Fruit fly (Drosophila melanogaster): ENCODE data around the gene EMC5.

The EMC5 gene

dm6 chr2L:18978923-18979322 is 8.6 kb upstream of the EMC5 start:
- TF ChIP-seq pan (optimal IDR thresholded peaks at IDR 0.05) (no peak), psq (optimal IDR thresholded peaks at IDR 0.05) (no peak), usp (GFP tag; optimal IDR thresholded peaks at IDR 0.05) (no peak), CG8478 (optimal IDR thresholded peaks at IDR 0.05) (no peak), EcR (GFP tag; optimal IDR thresholded peaks at IDR 0.05) (no peak), Dll (optimal IDR thresholded peaks at IDR 0.05) (no peak)

dm6 chr2L:18979407-18979806 is 8.1 kb upstream of the EMC5 start:
- no peak for TF ChIP-seq CG8478 (optimal IDR thresholded peaks at IDR 0.05)
- TF ChIP-seq psq (optimal IDR thresholded peaks at IDR 0.05), result no peak
- TF ChIP-seq Dll (optimal IDR thresholded peaks at IDR 0.05), result no peak
- no peak for TF ChIP-seq usp (GFP tag; optimal IDR thresholded peaks at IDR 0.05)
- no peak for TF ChIP-seq EcR (GFP tag; optimal IDR thresholded peaks at IDR 0.05)
- no peak for TF ChIP-seq pan (optimal IDR thresholded peaks at IDR 0.05)

dm6 chr2L:18980982-18981381 is 6.5 kb upstream of the EMC5 start:
- no peak for TF ChIP-seq EcR (GFP tag; optimal IDR thresholded peaks at IDR 0.05)
- TF ChIP-seq CG8478 (optimal IDR thresholded peaks at IDR 0.05), result no peak
- no peak for TF ChIP-seq Dll (optimal IDR thresholded peaks at IDR 0.05)
- no peak for TF ChIP-seq psq (optimal IDR thresholded peaks at IDR 0.05)
- no peak for TF ChIP-seq usp (GFP tag; optimal IDR thresholded peaks at IDR 0.05)

- no peak for TF ChIP-seq CG8478 (optimal IDR thresholded peaks at IDR 0.05)
- no peak for TF ChIP-seq Dll (optimal IDR thresholded peaks at IDR 0.05)
- TF ChIP-seq usp (GFP tag; optimal IDR thresholded peaks at IDR 0.05), result no peak
- TF ChIP-seq EcR (GFP tag; optimal IDR thresholded peaks at IDR 0.05), result no peak
- no peak for TF ChIP-seq psq (optimal IDR thresholded peaks at IDR 0.05)
- no peak for TF ChIP-seq pan (optimal IDR thresholded peaks at IDR 0.05)
Measured at dm6 chr2L:18981484-18981883, 6.0 kb upstream of the EMC5 start.

dm6 chr2L:18981947-18982579 is 5.4 kb upstream of the EMC5 start:
- no peak for TF ChIP-seq Dll (optimal IDR thresholded peaks at IDR 0.05)
- no peak for TF ChIP-seq usp (GFP tag; optimal IDR thresholded peaks at IDR 0.05)
- no peak for TF ChIP-seq EcR (GFP tag; optimal IDR thresholded peaks at IDR 0.05)
- no peak for TF ChIP-seq CG8478 (optimal IDR thresholded peaks at IDR 0.05)
- TF ChIP-seq psq (optimal IDR thresholded peaks at IDR 0.05), result no peak
- no peak for TF ChIP-seq pan (optimal IDR thresholded peaks at IDR 0.05)

- TF ChIP-seq EcR (GFP tag; optimal IDR thresholded peaks at IDR 0.05) (no peak), psq (optimal IDR thresholded peaks at IDR 0.05) (no peak), CG8478 (optimal IDR thresholded peaks at IDR 0.05) (no peak), Dll (optimal IDR thresholded peaks at IDR 0.05) (no peak), usp (GFP tag; optimal IDR thresholded peaks at IDR 0.05) (no peak), pan (optimal IDR thresholded peaks at IDR 0.05) (no peak)
Measured at dm6 chr2L:18982826-18983758, 4.4 kb upstream of the EMC5 start.

dm6 chr2L:18984158-18984557 is 3.3 kb upstream of the EMC5 start:
- TF ChIP-seq pan (optimal IDR thresholded peaks at IDR 0.05), result no peak
- no peak for TF ChIP-seq CG8478 (optimal IDR thresholded peaks at IDR 0.05)

- TF ChIP-seq pan (optimal IDR thresholded peaks at IDR 0.05) (no peak), CG8478 (optimal IDR thresholded peaks at IDR 0.05) (no peak), usp (GFP tag; optimal IDR thresholded peaks at IDR 0.05) (no peak), psq (optimal IDR thresholded peaks at IDR 0.05) (no peak), EcR (GFP tag; optimal IDR thresholded peaks at IDR 0.05) (no peak), Dll (optimal IDR thresholded peaks at IDR 0.05) (no peak)
Measured at dm6 chr2L:18985201-18986124, 2.0 kb upstream of the EMC5 start.

dm6 chr2L:18986125-18986498 is 1.4 kb upstream of the EMC5 start:
- TF ChIP-seq CG8478 (optimal IDR thresholded peaks at IDR 0.05), result no peak
- TF ChIP-seq EcR (GFP tag; optimal IDR thresholded peaks at IDR 0.05), result no peak
- no peak for TF ChIP-seq pan (optimal IDR thresholded peaks at IDR 0.05)
- no peak for TF ChIP-seq psq (optimal IDR thresholded peaks at IDR 0.05)
- TF ChIP-seq Dll (optimal IDR thresholded peaks at IDR 0.05), result no peak
- no peak for TF ChIP-seq usp (GFP tag; optimal IDR thresholded peaks at IDR 0.05)

- TF ChIP-seq CG8478 (optimal IDR thresholded peaks at IDR 0.05) (no peak), usp (GFP tag; optimal IDR thresholded peaks at IDR 0.05) (no peak), psq (optimal IDR thresholded peaks at IDR 0.05) (no peak), EcR (GFP tag; optimal IDR thresholded peaks at IDR 0.05) (no peak), Dll (optimal IDR thresholded peaks at IDR 0.05) (no peak), pan (optimal IDR thresholded peaks at IDR 0.05) (no peak)
Measured at dm6 chr2L:18990133-18990532, 2.6 kb downstream of the EMC5 start, which contains the start of gene CG15170. TSS of gene CG15170 (minus strand) at chr2L:18990233.

- no peak for TF ChIP-seq psq (optimal IDR thresholded peaks at IDR 0.05)
- no peak for TF ChIP-seq EcR (GFP tag; optimal IDR thresholded peaks at IDR 0.05)
- no peak for TF ChIP-seq Dll (optimal IDR thresholded peaks at IDR 0.05)
- TF ChIP-seq usp (GFP tag; optimal IDR thresholded peaks at IDR 0.05), result no peak
- TF ChIP-seq pan (optimal IDR thresholded peaks at IDR 0.05), result no peak
- no peak for TF ChIP-seq CG8478 (optimal IDR thresholded peaks at IDR 0.05)
Measured at dm6 chr2L:18990720-18991119, 3.2 kb downstream of the EMC5 start, which contains the start of gene CG15169. TSS of gene CG15169 (plus strand) at chr2L:18991020.
